Fruit fly (Drosophila melanogaster): ENCODE data around the gene CG32176.

The CG32176 gene

DNA sequence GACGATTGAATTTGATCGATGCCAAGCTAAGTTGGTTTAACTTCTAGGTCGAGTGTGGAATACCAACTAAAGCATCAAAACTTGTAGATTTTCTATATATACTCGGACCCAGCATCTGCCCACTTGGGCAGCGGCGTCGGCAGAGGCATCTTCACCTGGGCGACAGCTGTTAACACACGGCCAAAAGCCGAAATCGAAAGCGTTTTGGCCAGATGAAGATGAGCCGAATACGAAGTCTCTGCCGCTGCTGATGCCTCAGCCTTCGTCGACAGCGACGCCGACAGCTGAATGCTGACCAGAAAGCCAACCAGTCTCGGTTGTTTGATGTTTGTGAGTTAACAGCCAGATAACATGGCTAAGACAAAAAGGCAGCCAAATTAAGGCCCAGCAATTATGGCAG is 44.8 kb upstream of the CG32176 start, which contains the start of gene CG13731:
TSS of gene CG13731 (minus strand) at position 62 of the 400 bp plus-strand sequence.
- no peak for TF ChIP-seq pan (optimal IDR thresholded peaks at IDR 0.05)
- TF ChIP-seq Hnf4 (GFP tag; optimal IDR thresholded peaks at IDR 0.05) = no peak
- TF ChIP-seq Jra (GFP tag; optimal IDR thresholded peaks at IDR 0.05) = no peak
- TF ChIP-seq usp (GFP tag; optimal IDR thresholded peaks at IDR 0.05) = no peak
- no peak for TF ChIP-seq brk (GFP tag; optimal IDR thresholded peaks at IDR 0.05)
- TF ChIP-seq foxo (GFP tag; optimal IDR thresholded peaks at IDR 0.05) = no peak
- TF ChIP-seq tai (GFP tag; optimal IDR thresholded peaks at IDR 0.05) = no peak
- TF ChIP-seq GATAd (GFP tag; optimal IDR thresholded peaks at IDR 0.05) = peak; percentile 6
- no peak for TF ChIP-seq h (GFP tag; optimal IDR thresholded peaks at IDR 0.05)

DNA sequence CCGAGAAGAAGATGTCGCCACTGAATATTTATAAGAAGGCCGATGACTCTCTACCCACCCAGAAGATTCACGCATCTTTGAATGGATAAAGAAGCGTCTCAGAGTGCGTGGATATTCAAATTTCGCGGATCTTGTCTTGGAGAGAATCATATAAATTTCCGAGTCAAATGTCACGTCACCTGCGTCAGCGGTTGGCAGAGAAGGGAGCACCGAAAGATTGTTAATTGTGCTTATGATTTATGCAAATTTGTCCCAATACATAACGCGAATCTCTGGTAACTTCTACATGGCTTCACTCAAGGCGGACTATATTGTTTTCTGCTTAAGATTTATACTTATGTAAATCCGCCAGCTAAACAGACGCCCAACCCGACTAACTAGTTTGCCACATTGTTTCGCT is 42.5 kb upstream of the CG32176 start:
- TF ChIP-seq OdsH (GFP tag; optimal IDR thresholded peaks at IDR 0.05) (no peak), GATAd (GFP tag; optimal IDR thresholded peaks at IDR 0.05) (no peak), Rel (GFP tag; optimal IDR thresholded peaks at IDR 0.05) (no peak), Rel (tag; optimal IDR thresholded peaks at IDR 0.05) (no peak), brk (GFP tag; optimal IDR thresholded peaks at IDR 0.05) (no peak), psq (GFP tag; optimal IDR thresholded peaks at IDR 0.05) (no peak), fru (GFP tag; optimal IDR thresholded peaks at IDR 0.05) (no peak), tai (GFP tag; optimal IDR thresholded peaks at IDR 0.05) (no peak), CG32264 (GFP tag; optimal IDR thresholded peaks at IDR 0.05) (no peak), Vsx2 (GFP tag; optimal IDR thresholded peaks at IDR 0.05; ENCODE audit: partially characterized antibody) (no peak), ey (GFP tag; optimal IDR thresholded peaks at IDR 0.05) (no peak), CG9705 (GFP tag; optimal IDR thresholded peaks at IDR 0.05) (no peak), usp (GFP tag; optimal IDR thresholded peaks at IDR 0.05) (no peak), sv (GFP tag; optimal IDR thresholded peaks at IDR 0.05) (no peak), pan (optimal IDR thresholded peaks at IDR 0.05) (no peak), dsf (GFP tag; optimal IDR thresholded peaks at IDR 0.05; ENCODE audit: borderline replicate concordance) (no peak), Jra (GFP tag; optimal IDR thresholded peaks at IDR 0.05) (no peak), Dfd (GFP tag; optimal IDR thresholded peaks at IDR 0.05) (no peak)

DNA sequence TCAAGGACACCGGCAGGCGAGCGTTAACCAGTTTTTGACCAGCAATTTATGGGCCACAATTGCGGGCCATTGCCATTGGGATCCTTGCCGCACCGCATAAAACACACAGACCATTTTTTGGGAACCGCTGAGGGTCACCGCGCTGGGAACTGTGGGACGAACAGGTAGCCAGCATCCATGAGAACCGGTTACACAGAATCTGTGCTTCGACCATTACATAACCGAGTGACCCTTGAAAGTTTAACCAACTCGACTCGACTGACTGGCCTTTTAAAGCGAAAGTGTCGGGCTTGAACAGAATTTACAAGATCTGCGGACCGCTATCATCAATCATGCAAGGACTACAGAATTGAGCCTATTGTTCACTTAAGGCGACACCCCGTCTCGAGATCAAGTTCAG is 41.3 kb upstream of the CG32176 start:
- no peak for TF ChIP-seq br (GFP tag; optimal IDR thresholded peaks at IDR 0.05)
- no peak for TF ChIP-seq Dfd (GFP tag; optimal IDR thresholded peaks at IDR 0.05)
- TF ChIP-seq CG9705 (GFP tag; optimal IDR thresholded peaks at IDR 0.05) = no peak
- TF ChIP-seq foxo (GFP tag; optimal IDR thresholded peaks at IDR 0.05) = no peak
- no peak for TF ChIP-seq lola (GFP tag; optimal IDR thresholded peaks at IDR 0.05)
- TF ChIP-seq Sp1 (GFP tag; optimal IDR thresholded peaks at IDR 0.05) = no peak
- TF ChIP-seq pan (optimal IDR thresholded peaks at IDR 0.05) = no peak
- no peak for TF ChIP-seq brk (GFP tag; optimal IDR thresholded peaks at IDR 0.05)
- no peak for TF ChIP-seq Rel (GFP tag; optimal IDR thresholded peaks at IDR 0.05)
- TF ChIP-seq Rel (tag; optimal IDR thresholded peaks at IDR 0.05) = no peak
- no peak for TF ChIP-seq Vsx2 (GFP tag; optimal IDR thresholded peaks at IDR 0.05; ENCODE audit: partially characterized antibody)
- no peak for TF ChIP-seq fru (GFP tag; optimal IDR thresholded peaks at IDR 0.05)
- TF ChIP-seq dl (GFP tag; optimal IDR thresholded peaks at IDR 0.05; ENCODE audit: insufficient read depth in 1 of 2, partially characterized antibody in 2 of 2) = no peak

DNA sequence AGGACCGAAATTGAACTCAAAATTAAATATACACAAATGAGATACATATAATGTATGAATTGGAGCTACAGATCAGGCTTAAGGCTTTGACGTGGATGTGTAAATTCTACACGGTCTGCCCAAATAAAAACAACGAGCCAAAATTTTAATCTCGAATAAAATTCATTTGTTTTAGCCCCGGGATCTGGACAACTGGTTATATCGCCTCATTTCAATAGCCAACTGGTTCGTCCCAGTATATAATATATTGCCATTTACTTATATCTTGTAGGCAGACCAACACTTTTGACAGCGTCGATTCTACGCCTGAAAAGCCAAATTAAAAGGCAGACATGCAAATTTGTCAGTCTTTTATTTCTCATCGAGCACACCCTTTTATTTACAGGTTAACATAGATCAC is 40.6 kb upstream of the CG32176 start:
- TF ChIP-seq h (GFP tag; optimal IDR thresholded peaks at IDR 0.05) (no peak), Hr78 (GFP tag; optimal IDR thresholded peaks at IDR 0.05) (no peak), Dfd (GFP tag; optimal IDR thresholded peaks at IDR 0.05) (no peak), dmrt93B (GFP tag; optimal IDR thresholded peaks at IDR 0.05) (no peak), ey (GFP tag; optimal IDR thresholded peaks at IDR 0.05) (no peak), HLH106 (tag; optimal IDR thresholded peaks at IDR 0.05) (no peak), CG9705 (GFP tag; optimal IDR thresholded peaks at IDR 0.05) (no peak), pan (optimal IDR thresholded peaks at IDR 0.05) (no peak), Rel (GFP tag; optimal IDR thresholded peaks at IDR 0.05) (no peak), Rel (tag; optimal IDR thresholded peaks at IDR 0.05) (no peak), lola (GFP tag; optimal IDR thresholded peaks at IDR 0.05) (no peak)

DNA sequence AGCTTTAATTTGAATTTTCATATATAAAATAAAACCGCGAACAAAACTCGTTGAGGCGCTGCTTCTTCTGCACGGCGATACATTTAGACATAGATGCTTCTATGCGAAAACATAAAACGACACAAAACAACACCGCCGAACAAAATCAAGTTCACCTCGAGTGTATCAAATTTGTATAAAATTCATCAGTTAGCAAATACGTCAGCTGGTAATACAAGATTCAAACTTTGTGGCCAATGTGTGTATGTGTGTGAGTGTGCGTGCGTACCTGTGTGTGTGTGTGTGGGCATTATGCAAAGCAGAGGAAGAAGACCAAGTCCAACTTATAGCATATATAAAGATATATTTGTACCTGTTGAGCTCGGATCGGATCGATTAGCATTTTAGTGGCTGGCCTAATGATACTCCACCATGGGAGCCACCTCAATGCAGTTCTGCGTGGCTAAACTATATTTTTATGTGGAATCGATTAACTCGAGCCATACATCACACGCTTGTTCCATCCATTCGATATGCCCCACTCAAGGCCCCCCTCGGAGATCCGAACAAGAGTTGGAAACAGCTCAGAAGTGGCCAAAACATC is 39.1 kb upstream of the CG32176 start:
- TF ChIP-seq sv (GFP tag; optimal IDR thresholded peaks at IDR 0.05) = no peak
- peak; percentile 23 for TF ChIP-seq Dfd (GFP tag; optimal IDR thresholded peaks at IDR 0.05)

DNA sequence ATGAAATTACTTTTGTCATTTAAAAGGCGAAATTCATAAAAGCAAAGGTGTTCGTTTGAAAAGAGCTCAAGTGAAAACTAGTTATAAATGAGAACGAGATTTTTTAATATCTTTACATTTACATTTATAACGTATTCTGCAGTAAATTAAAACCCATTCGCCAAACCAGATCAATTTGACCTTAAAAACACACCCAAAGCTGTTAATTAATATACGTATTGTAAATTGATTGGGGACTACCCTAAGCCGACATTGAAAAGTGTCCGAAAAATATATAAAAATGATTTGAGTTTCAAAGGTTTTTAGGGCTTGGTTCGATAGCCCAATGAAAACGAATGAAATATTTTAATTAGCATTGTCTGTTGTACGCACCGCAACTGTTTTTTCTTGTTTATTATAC is 34.7 kb upstream of the CG32176 start:
- TF ChIP-seq sv (GFP tag; optimal IDR thresholded peaks at IDR 0.05) (no peak), Rel (GFP tag; optimal IDR thresholded peaks at IDR 0.05) (no peak), Rel (tag; optimal IDR thresholded peaks at IDR 0.05) (peak; percentile 57), Abd-B (GFP tag; optimal IDR thresholded peaks at IDR 0.05) (no peak), ey (GFP tag; optimal IDR thresholded peaks at IDR 0.05) (no peak), foxo (GFP tag; optimal IDR thresholded peaks at IDR 0.05) (no peak), rgr (GFP tag; optimal IDR thresholded peaks at IDR 0.05) (no peak)

Data from whole organism, wandering third instar larva.